Fruit fly (Drosophila melanogaster) whole organism, embryonic: Measurements from ENCODE around the gene Mvb12.

Experiments
- B-H2 ChIP-seq: fragments of 200-800 bp; sonication (Bioruptor generic); optimal IDR thresholded peaks from 2 replicates; lab custom pipeline; 2018; ENCODE audit warnings: missing biosample characterization, mild to moderate bottlenecking, missing genetic modification characterization
- Bgb ChIP-seq: fragments of 200-800 bp; sonication (Bioruptor generic); IDR thresholded peaks from 2 replicates; pipeline ENCODE4 v1.3.6; 2022; ENCODE audit warnings: missing biosample characterization, missing genetic modification characterization; ENCODE audit not compliant: partially characterized antibody
- Bteb2 ChIP-seq: fragments of 200-800 bp; sonication (Bioruptor generic); optimal IDR thresholded peaks from 2 replicates; lab custom pipeline; 2016; ENCODE audit warnings: missing biosample characterization, missing genetic modification characterization
- C15 ChIP-seq: fragments of 200-800 bp; sonication (Bioruptor generic); IDR thresholded peaks from 3 replicates; pipeline ENCODE4 v1.3.6; 2022; ENCODE audit warnings: missing biosample characterization, missing genetic modification characterization
- CG1024 ChIP-seq: fragments of 200-800 bp; sonication (Bioruptor generic); IDR thresholded peaks from 2 replicates; pipeline ENCODE4 v1.3.6; 2022; ENCODE audit warnings: missing biosample characterization, missing genetic modification characterization
- CG10366 ChIP-seq: fragments of 200-800 bp; sonication (Bioruptor generic); IDR thresholded peaks from 2 replicates; pipeline ENCODE4 v1.3.6; 2022; ENCODE audit warnings: missing biosample characterization, missing genetic modification characterization
- CG15269 ChIP-seq: fragments of 200-800 bp; sonication (Bioruptor generic); optimal IDR thresholded peaks from 2 replicates; lab custom pipeline; 2018; ENCODE audit warnings: missing biosample characterization, mild to moderate bottlenecking, missing genetic modification characterization, moderate library complexity
- CG16815 ChIP-seq: fragments of 200-800 bp; sonication (Bioruptor generic); optimal IDR thresholded peaks from 3 replicates; lab custom pipeline; 2017; ENCODE audit warnings: missing biosample characterization, mild to moderate bottlenecking, missing genetic modification characterization
- CG16863 ChIP-seq: fragments of 200-800 bp; sonication (Bioruptor generic); optimal IDR thresholded peaks from 3 replicates; lab custom pipeline; 2016; ENCODE audit warnings: missing biosample characterization, missing genetic modification characterization
- CG17328 ChIP-seq: fragments of 200-800 bp; sonication (Bioruptor generic); IDR thresholded peaks from 2 replicates; pipeline ENCODE4 v1.3.6; 2022; ENCODE audit warnings: missing biosample characterization, missing genetic modification characterization
- CG17568 ChIP-seq: fragments of 200-800 bp; sonication (Bioruptor generic); optimal IDR thresholded peaks from 2 replicates; lab custom pipeline; 2018; ENCODE audit warnings: missing biosample characterization, mild to moderate bottlenecking, missing genetic modification characterization, moderate library complexity
- CG17802 ChIP-seq: fragments of 200-800 bp; sonication (Bioruptor generic); optimal IDR thresholded peaks from 2 replicates; lab custom pipeline; 2018; ENCODE audit warnings: missing biosample characterization, mild to moderate bottlenecking, missing genetic modification characterization, moderate library complexity
- CG18599 ChIP-seq: fragments of 200-800 bp; sonication (Bioruptor generic); optimal IDR thresholded peaks from 3 replicates; lab custom pipeline; 2017; ENCODE audit warnings: missing biosample characterization, missing genetic modification characterization, mild to moderate bottlenecking, moderate library complexity, missing genetic modification reagents
- CG30403 ChIP-seq: fragments of 200-800 bp; sonication (Bioruptor generic); optimal IDR thresholded peaks from 3 replicates; lab custom pipeline; 2016; ENCODE audit warnings: missing biosample characterization, missing genetic modification characterization
- CG3407 ChIP-seq: fragments of 200-800 bp; sonication (Bioruptor generic); optimal IDR thresholded peaks from 2 replicates; lab custom pipeline; 2018; ENCODE audit warnings: missing biosample characterization, mild to moderate bottlenecking, missing genetic modification characterization
- CG3995 ChIP-seq: fragments of 200-800 bp; sonication (Bioruptor generic); optimal IDR thresholded peaks from 3 replicates; lab custom pipeline; 2016; ENCODE audit warnings: missing biosample characterization, missing genetic modification characterization
- CG4328 ChIP-seq: fragments of 200-800 bp; sonication (Bioruptor generic); optimal IDR thresholded peaks from 3 replicates; lab custom pipeline; 2017; ENCODE audit warnings: missing biosample characterization, missing genetic modification reagents, missing genetic modification characterization
- CG4424 ChIP-seq: fragments of 200-800 bp; sonication (Bioruptor generic); optimal IDR thresholded peaks from 3 replicates; lab custom pipeline; 2016; ENCODE audit warnings: missing biosample characterization, missing genetic modification characterization
- CG6765 ChIP-seq: fragments of 200-800 bp; sonication (Bioruptor generic); optimal IDR thresholded peaks from 3 replicates; lab custom pipeline; 2017; ENCODE audit warnings: missing biosample characterization, mild to moderate bottlenecking, missing genetic modification characterization
- CG8290 ChIP-seq, 3 experiments: fragments of 200-800 bp; sonication (Bioruptor generic); optimal IDR thresholded peaks; 2 replicates each; lab custom pipeline; 2016 to 2019; ENCODE audit warnings: missing biosample characterization in 3 of 3, missing genetic modification characterization in 3 of 3, mild to moderate bottlenecking in 2 of 3, moderate library complexity in 1 of 3
- CG8359 ChIP-seq: fragments of 200-800 bp; sonication (Bioruptor generic); optimal IDR thresholded peaks from 2 replicates; lab custom pipeline; 2017; ENCODE audit warnings: missing biosample characterization, mild to moderate bottlenecking, missing genetic modification characterization, borderline replicate concordance
- CG8944 ChIP-seq: fragments of 200-800 bp; sonication (Bioruptor generic); optimal IDR thresholded peaks from 3 replicates; lab custom pipeline; 2016; ENCODE audit warnings: missing biosample characterization, missing genetic modification characterization
- Dp ChIP-seq: fragments of 200-800 bp; sonication (Bioruptor generic); optimal IDR thresholded peaks from 2 replicates; lab custom pipeline; 2018; ENCODE audit warnings: missing biosample characterization, mild to moderate bottlenecking, missing genetic modification characterization, moderate library complexity
- Elba2 ChIP-seq: fragments of 200-800 bp; sonication (Bioruptor generic); optimal IDR thresholded peaks from 3 replicates; lab custom pipeline; 2016; ENCODE audit warnings: missing biosample characterization, missing genetic modification characterization
- H15 ChIP-seq: fragments of 200-800 bp; sonication (Bioruptor generic); IDR thresholded peaks from 3 replicates; pipeline ENCODE4 v1.3.6; 2022; ENCODE audit warnings: missing biosample characterization, missing genetic modification characterization
- Hr39 ChIP-seq: fragments of >200 bp; optimal IDR thresholded peaks from 2 replicates; lab custom pipeline; 2017
- Hsf ChIP-seq: fragments of 200-800 bp; sonication (Bioruptor generic); optimal IDR thresholded peaks from 3 replicates; lab custom pipeline; 2016; ENCODE audit warnings: missing biosample characterization, missing genetic modification characterization
- MTF-1 ChIP-seq: fragments of 200-800 bp; sonication (Bioruptor generic); optimal IDR thresholded peaks from 2 replicates; lab custom pipeline; 2018; ENCODE audit warnings: missing biosample characterization, mild to moderate bottlenecking, missing genetic modification characterization, borderline replicate concordance
- Opbp ChIP-seq: fragments of 200-800 bp; sonication (Bioruptor generic); IDR thresholded peaks from 3 replicates; pipeline ENCODE4 v1.3.6; 2022; ENCODE audit warnings: missing biosample characterization, missing genetic modification characterization; ENCODE audit not compliant: partially characterized antibody
- Sry-δ ChIP-seq: fragments of 200-800 bp; sonication (Bioruptor generic); optimal IDR thresholded peaks from 2 replicates; lab custom pipeline; 2016; ENCODE audit warnings: missing biosample characterization, missing genetic modification characterization
- Usf ChIP-seq: fragments of 200-800 bp; sonication (Bioruptor generic); optimal IDR thresholded peaks from 2 replicates; lab custom pipeline; 2017; ENCODE audit warnings: missing genotype, missing biosample characterization, missing genetic modification characterization
- ase ChIP-seq: fragments of 200-800 bp; sonication (Bioruptor generic); IDR thresholded peaks from 3 replicates; pipeline ENCODE4 v1.3.6; 2022; ENCODE audit warnings: missing biosample characterization, missing genetic modification characterization
- bigmax ChIP-seq: fragments of 200-800 bp; sonication (Bioruptor generic); optimal IDR thresholded peaks from 2 replicates; lab custom pipeline; 2018; ENCODE audit warnings: missing biosample characterization, mild to moderate bottlenecking, missing genetic modification characterization
- cato ChIP-seq: fragments of 200-800 bp; sonication (Bioruptor generic); optimal IDR thresholded peaks from 2 replicates; lab custom pipeline; 2016; ENCODE audit warnings: missing biosample characterization, missing genetic modification characterization, borderline replicate concordance
- crp ChIP-seq, 2 experiments: fragments of 200-800 bp; sonication (Bioruptor generic); optimal IDR thresholded peaks; 2 replicates in 1 of 2; 3 replicates in 1 of 2; lab custom pipeline; 2017; ENCODE audit warnings: missing biosample characterization in 2 of 2, missing genetic modification characterization in 2 of 2, mild to moderate bottlenecking in 1 of 2, moderate library complexity in 1 of 2
- cwo ChIP-seq: fragments of 200-800 bp; sonication (Bioruptor generic); optimal IDR thresholded peaks from 3 replicates; lab custom pipeline; 2017; ENCODE audit warnings: missing biosample characterization, missing genetic modification characterization, mild to moderate bottlenecking, moderate library complexity, missing genetic modification reagents
- dmrt11E ChIP-seq: fragments of 200-800 bp; sonication (Bioruptor generic); optimal IDR thresholded peaks from 3 replicates; lab custom pipeline; 2018; ENCODE audit warnings: missing biosample characterization, mild to moderate bottlenecking, missing genetic modification characterization, moderate library complexity
- dpn ChIP-seq, 2 experiments: fragments of 200-800 bp; sonication (Bioruptor generic); optimal IDR thresholded peaks; 3 replicates each; lab custom pipeline; 2016; ENCODE audit warnings: missing biosample characterization in 2 of 2, missing genetic modification characterization in 2 of 2
- gem ChIP-seq: fragments of 200-800 bp; sonication (Bioruptor generic); optimal IDR thresholded peaks from 2 replicates; lab custom pipeline; 2019; ENCODE audit warnings: missing biosample characterization, mild to moderate bottlenecking, missing genetic modification characterization, moderate library complexity
- kay ChIP-seq: fragments of 200-800 bp; sonication (Bioruptor generic); optimal IDR thresholded peaks from 2 replicates; lab custom pipeline; 2016; ENCODE audit warnings: missing biosample characterization, missing genetic modification characterization
- nerfin-2 ChIP-seq: fragments of 200-800 bp; sonication (Bioruptor generic); IDR thresholded peaks from 2 replicates; pipeline ENCODE4 v1.3.6; 2022; ENCODE audit warnings: missing biosample characterization, missing genetic modification characterization; ENCODE audit not compliant: partially characterized antibody
- odd ChIP-seq: fragments of 200-800 bp; sonication (Bioruptor generic); optimal IDR thresholded peaks from 2 replicates; lab custom pipeline; 2017; ENCODE audit warnings: missing biosample characterization, mild to moderate bottlenecking, missing genetic modification characterization
- phol ChIP-seq: fragments of 200-800 bp; sonication (Bioruptor generic); optimal IDR thresholded peaks from 3 replicates; lab custom pipeline; 2018; ENCODE audit warnings: missing biosample characterization, mild to moderate bottlenecking, missing genetic modification characterization, moderate library complexity
- psq ChIP-seq: fragments of 200-800 bp; sonication (Bioruptor generic); optimal IDR thresholded peaks from 2 replicates; lab custom pipeline; 2017; ENCODE audit warnings: missing biosample characterization, missing genetic modification characterization
- sqz ChIP-seq: fragments of 200-800 bp; sonication (Bioruptor generic); optimal IDR thresholded peaks from 3 replicates; lab custom pipeline; 2018; ENCODE audit warnings: missing biosample characterization, mild to moderate bottlenecking, missing genetic modification characterization
- sug ChIP-seq: fragments of 200-800 bp; optimal IDR thresholded peaks from 2 replicates; lab custom pipeline; 2019; ENCODE audit warnings: missing biosample characterization, mild to moderate bottlenecking, missing genetic modification characterization, moderate library complexity
- twi ChIP-seq: fragments of 200-800 bp; optimal IDR thresholded peaks from 2 replicates; lab custom pipeline; 2019; ENCODE audit warnings: missing biosample characterization, mild to moderate bottlenecking, missing genetic modification characterization, moderate library complexity
- unc-4 ChIP-seq: fragments of 200-800 bp; sonication (Bioruptor generic); IDR thresholded peaks from 2 replicates; pipeline ENCODE4 v1.3.6; 2022; ENCODE audit warnings: missing biosample characterization, missing genetic modification characterization; ENCODE audit not compliant: partially characterized antibody
- vnd ChIP-seq: fragments of 200-800 bp; sonication (Bioruptor generic); IDR thresholded peaks from 3 replicates; pipeline ENCODE4 v1.3.6; 2022; ENCODE audit warnings: missing biosample characterization, missing genetic modification characterization; ENCODE audit not compliant: partially characterized antibody
- wdn ChIP-seq: fragments of 200-800 bp; sonication (Bioruptor generic); IDR thresholded peaks from 2 replicates; pipeline ENCODE4 v1.3.6; 2022; ENCODE audit warnings: missing biosample characterization, missing genetic modification characterization

The Mvb12 gene

DNA sequence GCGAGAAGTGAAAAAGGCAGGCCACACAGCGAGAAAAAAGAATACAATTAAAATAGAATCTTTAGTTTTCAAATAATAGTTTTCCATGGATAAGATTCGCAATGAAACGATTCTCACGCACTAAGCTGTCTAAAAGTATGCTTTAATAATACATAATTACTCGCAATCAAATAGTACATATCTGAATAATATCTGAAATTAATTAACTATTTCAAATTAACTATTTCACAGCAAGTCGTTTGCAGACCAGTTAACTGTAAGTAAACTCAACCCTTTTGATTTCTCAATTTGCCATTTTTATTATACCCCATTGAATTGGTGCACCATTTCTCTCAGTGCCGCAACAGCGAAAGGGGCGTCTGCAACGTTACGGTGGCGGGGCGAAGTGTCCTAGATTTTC, 24.4 kb upstream of the Mvb12 start (continued):
- TF ChIP-seq sug (tag; lab: Kevin White, UChicago): peak; percentile 8
- TF ChIP-seq cwo: peak; percentile 33
- TF ChIP-seq twi (tag; lab: Kevin White, UChicago): no peak
- no peak for TF ChIP-seq CG3995 (GFP tag; lab: Kevin White, UChicago)
- TF ChIP-seq nerfin-2 (GFP tag; lab: Robert Waterston, UW): no peak
- no peak for TF ChIP-seq Elba2 (GFP tag; lab: Kevin White, UChicago)
- peak; percentile 31 for TF ChIP-seq phol
- peak; percentile 77 for TF ChIP-seq CG18599 (GFP tag; lab: Kevin White, UChicago)
- no peak for TF ChIP-seq cato (GFP tag; lab: Kevin White, UChicago)
- TF ChIP-seq CG16863: no peak
- TF ChIP-seq ase: no peak
- no peak for TF ChIP-seq psq (GFP tag; lab: Kevin White, UChicago)
- TF ChIP-seq kay: no peak
- no peak for TF ChIP-seq Dp
- no peak for TF ChIP-seq CG3407 (GFP tag; lab: Kevin White, UChicago)
- peak; percentile 38 for TF ChIP-seq CG30403 (GFP tag; lab: Kevin White, UChicago)
- no peak for TF ChIP-seq Usf (GFP tag; lab: Kevin White, UChicago)
- TF ChIP-seq dmrt11E (tag; lab: Kevin White, UChicago): no peak
- no peak for TF ChIP-seq crp (GFP tag; optimal IDR thresholded peaks at IDR 0.05; lab: Kevin White, UChicago)
- TF ChIP-seq B-H2: no peak
- no peak for TF ChIP-seq bigmax (GFP tag; lab: Kevin White, UChicago)
- TF ChIP-seq MTF-1 (GFP tag; lab: Kevin White, UChicago): no peak
- TF ChIP-seq CG17328 (GFP tag; lab: Robert Waterston, UW): no peak
- TF ChIP-seq Bteb2: no peak
- TF ChIP-seq CG1024 (GFP tag; lab: Robert Waterston, UW): no peak
- no peak for TF ChIP-seq C15
- no peak for TF ChIP-seq CG4328 (GFP tag; lab: Kevin White, UChicago)
- no peak for TF ChIP-seq CG4424 (GFP tag; lab: Kevin White, UChicago)
- TF ChIP-seq sqz (GFP tag; lab: Kevin White, UChicago): no peak
- no peak for TF ChIP-seq Sry-δ (GFP tag; lab: Kevin White, UChicago)
- TF ChIP-seq CG17802 (tag; lab: Kevin White, UChicago): no peak
- TF ChIP-seq Opbp (GFP tag; lab: Robert Waterston, UW): no peak
- TF ChIP-seq CG15269 (tag; lab: Kevin White, UChicago): peak; percentile 42
- no peak for TF ChIP-seq unc-4 (GFP tag; lab: Robert Waterston, UW)
- no peak for TF ChIP-seq Bgb
- no peak for TF ChIP-seq CG8944
- no peak for TF ChIP-seq CG16815 (GFP tag; lab: Kevin White, UChicago)
- TF ChIP-seq Hsf (GFP tag; lab: Kevin White, UChicago): no peak
- TF ChIP-seq wdn (GFP tag; lab: Robert Waterston, UW): no peak
- TF ChIP-seq CG10366 (GFP tag; lab: Robert Waterston, UW): no peak
- TF ChIP-seq gem (tag; lab: Kevin White, UChicago): peak; percentile 58
- TF ChIP-seq CG8359 (GFP tag; lab: Kevin White, UChicago): no peak
- TF ChIP-seq Hr39 (lab: Kevin White, UChicago): no peak
- TF ChIP-seq dpn (GFP tag; optimal IDR thresholded peaks at IDR 0.05; lab: Kevin White, UChicago): peak in 1 of 2 experiments; percentile 16
- peak; percentile 14 for TF ChIP-seq CG6765 (GFP tag; lab: Kevin White, UChicago)
- TF ChIP-seq odd (GFP tag; lab: Kevin White, UChicago): peak; percentile 17
- no peak for TF ChIP-seq CG8290 (GFP tag; optimal IDR thresholded peaks at IDR 0.05; lab: Kevin White, UChicago)
- peak in 1 of 2 experiments; percentile 18 for TF ChIP-seq CG8290 (tag; optimal IDR thresholded peaks at IDR 0.05; lab: Kevin White, UChicago)
- TF ChIP-seq H15 (GFP tag; lab: Robert Waterston, UW): no peak
- no peak for TF ChIP-seq CG17568 (GFP tag; lab: Kevin White, UChicago)
- no peak for TF ChIP-seq vnd (GFP tag; lab: Robert Waterston, UW)
